Fruit fly (Drosophila melanogaster) whole organism, embryonic: ENCODE results near the gene CG42366.
A peak's percentile ranks its signal among the peaks of the same experiment; 100 is the strongest.

ENCODE experiments used
- Awh ChIP-seq: fragments of 200-800 bp; sonication (Bioruptor generic); IDR thresholded peaks from 2 replicates; pipeline ENCODE4, ENCODE4 v1.3.6; 2022; ENCODE audit warnings: missing biosample characterization, missing genetic modification characterization
- Blimp-1 ChIP-seq: fragments of 200-800 bp; sonication (Bioruptor generic); optimal IDR thresholded peaks from 3 replicates; lab custom pipeline; 2018; ENCODE audit warnings: missing biosample characterization, missing genetic modification characterization, mild to moderate bottlenecking, moderate library complexity, missing genetic modification reagents
- CG10209 ChIP-seq: fragments of 200-800 bp; sonication (Bioruptor generic); optimal IDR thresholded peaks from 3 replicates; lab custom pipeline; 2017; ENCODE audit warnings: missing biosample characterization, mild to moderate bottlenecking, missing genetic modification characterization, missing genetic modification reagents
- CG1024 ChIP-seq: fragments of 200-800 bp; sonication (Bioruptor generic); IDR thresholded peaks from 2 replicates; pipeline ENCODE4 v1.3.6; 2022; ENCODE audit warnings: missing biosample characterization, missing genetic modification characterization
- CG10321 ChIP-seq: fragments of 200-800 bp; sonication (Bioruptor generic); IDR thresholded peaks from 2 replicates; pipeline ENCODE4 v1.3.6; 2022; ENCODE audit warnings: missing biosample characterization, missing genetic modification characterization
- CG10565 ChIP-seq: fragments of 200-800 bp; sonication (Bioruptor generic); optimal IDR thresholded peaks from 3 replicates; lab custom pipeline; 2016; ENCODE audit warnings: missing biosample characterization, mild to moderate bottlenecking, missing genetic modification characterization
- CG12219 ChIP-seq: fragments of 200-800 bp; sonication (Bioruptor generic); optimal IDR thresholded peaks from 3 replicates; lab custom pipeline; 2018; ENCODE audit warnings: missing biosample characterization, mild to moderate bottlenecking, missing genetic modification characterization
- CG14050 ChIP-seq: fragments of 200-800 bp; sonication (Bioruptor generic); IDR thresholded peaks from 3 replicates; pipeline ENCODE4 v1.3.6; 2022; ENCODE audit warnings: missing biosample characterization, missing genetic modification characterization
- CG16815 ChIP-seq: fragments of 200-800 bp; sonication (Bioruptor generic); optimal IDR thresholded peaks from 3 replicates; lab custom pipeline; 2017; ENCODE audit warnings: missing biosample characterization, mild to moderate bottlenecking, missing genetic modification characterization
- CG16863 ChIP-seq: fragments of 200-800 bp; sonication (Bioruptor generic); optimal IDR thresholded peaks from 3 replicates; lab custom pipeline; 2016; ENCODE audit warnings: missing biosample characterization, missing genetic modification characterization
- CG1832 ChIP-seq: fragments of 200-800 bp; sonication (Bioruptor generic); optimal IDR thresholded peaks from 2 replicates; lab custom pipeline; 2017; ENCODE audit warnings: missing biosample characterization, mild to moderate bottlenecking, missing genetic modification characterization, inconsistent platforms
- CG2678 ChIP-seq: fragments of 200-800 bp; sonication (Bioruptor generic); optimal IDR thresholded peaks from 3 replicates; lab custom pipeline; 2019; ENCODE audit warnings: missing biosample characterization, mild to moderate bottlenecking, missing genetic modification characterization, moderate library complexity
- CG30020 ChIP-seq: fragments of 200-800 bp; optimal IDR thresholded peaks from 2 replicates; lab custom pipeline; 2019; ENCODE audit warnings: missing biosample characterization, mild to moderate bottlenecking, missing genetic modification characterization, moderate library complexity
- CG30403 ChIP-seq: fragments of 200-800 bp; sonication (Bioruptor generic); optimal IDR thresholded peaks from 3 replicates; lab custom pipeline; 2016; ENCODE audit warnings: missing biosample characterization, missing genetic modification characterization
- CG3281 ChIP-seq: fragments of 200-800 bp; sonication (Bioruptor generic); optimal IDR thresholded peaks from 3 replicates; lab custom pipeline; 2017; ENCODE audit warnings: missing biosample characterization, mild to moderate bottlenecking, missing genetic modification characterization
- CG33213 ChIP-seq: fragments of 200-800 bp; sonication (Bioruptor generic); optimal IDR thresholded peaks from 3 replicates; lab custom pipeline; 2016; ENCODE audit warnings: missing biosample characterization, missing genetic modification characterization
- CG34376 ChIP-seq: fragments of 200-800 bp; sonication (Bioruptor generic); optimal IDR thresholded peaks from 2 replicates; lab custom pipeline; 2018; ENCODE audit warnings: missing biosample characterization, mild to moderate bottlenecking, missing genetic modification characterization
- CG42726 ChIP-seq: fragments of 200-800 bp; sonication (Bioruptor generic); IDR thresholded peaks from 2 replicates; pipeline ENCODE4 v1.3.6; 2022; ENCODE audit warnings: missing biosample characterization, missing genetic modification characterization; ENCODE audit not compliant: partially characterized antibody
- CG4360 ChIP-seq: fragments of 200-800 bp; sonication (Bioruptor generic); IDR thresholded peaks from 2 replicates; pipeline ENCODE4 v1.3.6; 2022; ENCODE audit warnings: missing biosample characterization, missing genetic modification characterization
- CG6765 ChIP-seq: fragments of 200-800 bp; sonication (Bioruptor generic); optimal IDR thresholded peaks from 3 replicates; lab custom pipeline; 2017; ENCODE audit warnings: missing biosample characterization, mild to moderate bottlenecking, missing genetic modification characterization
- CG8359 ChIP-seq: fragments of 200-800 bp; sonication (Bioruptor generic); optimal IDR thresholded peaks from 2 replicates; lab custom pipeline; 2017; ENCODE audit warnings: missing biosample characterization, mild to moderate bottlenecking, missing genetic modification characterization, borderline replicate concordance
- D19B ChIP-seq: fragments of 200-800 bp; sonication (Bioruptor generic); optimal IDR thresholded peaks from 2 replicates; lab custom pipeline; 2017; ENCODE audit warnings: missing biosample characterization, mild to moderate bottlenecking, missing genetic modification characterization
- ERR ChIP-seq: fragments of 200-800 bp; sonication (Bioruptor generic); optimal IDR thresholded peaks from 2 replicates; lab custom pipeline; 2016; ENCODE audit warnings: missing biosample characterization, missing genetic modification characterization
- HLH4C ChIP-seq: fragments of 200-800 bp; sonication (Bioruptor generic); IDR thresholded peaks from 3 replicates; pipeline ENCODE4 v1.3.6; 2022; ENCODE audit warnings: missing biosample characterization, missing genetic modification characterization; ENCODE audit not compliant: partially characterized antibody
- Lhr ChIP-seq: fragments of 200-800 bp; sonication (Bioruptor generic); optimal IDR thresholded peaks from 3 replicates; lab custom pipeline; 2017; ENCODE audit warnings: mild to moderate bottlenecking, missing biosample characterization, missing genetic modification reagents, missing genetic modification characterization
- Nf-YA ChIP-seq: fragments of 200-800 bp; sonication (Bioruptor generic); IDR thresholded peaks from 2 replicates; pipeline ENCODE4 v1.3.6; 2022; ENCODE audit warnings: missing biosample characterization, missing genetic modification characterization
- Sox100B ChIP-seq: fragments of 200-800 bp; sonication (Bioruptor generic); optimal IDR thresholded peaks from 3 replicates; lab custom pipeline; 2018; ENCODE audit warnings: missing biosample characterization, mild to moderate bottlenecking, missing genetic modification characterization
- br ChIP-seq: fragments of >200 bp; optimal IDR thresholded peaks from 2 replicates; lab custom pipeline; 2017
- crc ChIP-seq: fragments of 200-800 bp; sonication (Bioruptor generic); optimal IDR thresholded peaks from 2 replicates; lab custom pipeline; 2016; ENCODE audit warnings: missing biosample characterization, missing genetic modification characterization
- dmrt11E ChIP-seq: fragments of 200-800 bp; sonication (Bioruptor generic); optimal IDR thresholded peaks from 3 replicates; lab custom pipeline; 2018; ENCODE audit warnings: missing biosample characterization, mild to moderate bottlenecking, missing genetic modification characterization, moderate library complexity
- exex ChIP-seq: fragments of 200-800 bp; sonication (Bioruptor generic); optimal IDR thresholded peaks from 4 replicates; lab custom pipeline; 2018; ENCODE audit warnings: missing biosample characterization, mild to moderate bottlenecking, missing genetic modification characterization, moderate library complexity
- fd3F ChIP-seq: fragments of 200-800 bp; sonication (Bioruptor generic); optimal IDR thresholded peaks from 2 replicates; lab custom pipeline; 2018; ENCODE audit warnings: missing biosample characterization, mild to moderate bottlenecking, missing genetic modification characterization, moderate library complexity
- fd64A ChIP-seq: fragments of 200-800 bp; sonication (Bioruptor generic); optimal IDR thresholded peaks from 3 replicates; lab custom pipeline; 2018; ENCODE audit warnings: missing biosample characterization, mild to moderate bottlenecking, missing genetic modification characterization
- fd96Cb ChIP-seq: fragments of 200-800 bp; sonication (Bioruptor generic); optimal IDR thresholded peaks from 2 replicates; lab custom pipeline; 2018; ENCODE audit warnings: missing biosample characterization, mild to moderate bottlenecking, missing genetic modification characterization, moderate library complexity
- gem ChIP-seq: fragments of 200-800 bp; sonication (Bioruptor generic); optimal IDR thresholded peaks from 2 replicates; lab custom pipeline; 2019; ENCODE audit warnings: missing biosample characterization, mild to moderate bottlenecking, missing genetic modification characterization, moderate library complexity
- gro ChIP-seq: fragments of 200-800 bp; sonication (Bioruptor generic); optimal IDR thresholded peaks from 2 replicates; lab custom pipeline; 2016; ENCODE audit warnings: missing biosample characterization, missing genetic modification characterization
- inv ChIP-seq: fragments of 200-800 bp; sonication (Bioruptor generic); IDR thresholded peaks from 2 replicates; pipeline ENCODE4 v1.3.6; 2022; ENCODE audit warnings: missing biosample characterization, missing genetic modification characterization; ENCODE audit not compliant: partially characterized antibody
- knrl ChIP-seq: fragments of 200-800 bp; sonication (Bioruptor generic); IDR thresholded peaks from 3 replicates; pipeline ENCODE4 v1.3.6; 2022; ENCODE audit warnings: missing biosample characterization, missing genetic modification characterization; ENCODE audit not compliant: partially characterized antibody
- lbe ChIP-seq: fragments of 200-800 bp; sonication (Bioruptor generic); optimal IDR thresholded peaks from 2 replicates; lab custom pipeline; 2016; ENCODE audit warnings: missing biosample characterization, mild to moderate bottlenecking, missing genetic modification characterization
- run ChIP-seq: fragments of 200-800 bp; sonication (Bioruptor generic); optimal IDR thresholded peaks from 3 replicates; lab custom pipeline; 2018; ENCODE audit warnings: missing biosample characterization, mild to moderate bottlenecking, missing genetic modification characterization
- sc ChIP-seq, 3 experiments: fragments of >200 bp in 2 of 3; fragments of 200-800 bp in 1 of 3; sonication (Bioruptor generic) in 1 of 3; optimal IDR thresholded peaks; 2 replicates in 2 of 3; 3 replicates in 1 of 3; lab custom pipeline; 2017; ENCODE audit warnings: mild to moderate bottlenecking in 1 of 3, missing biosample characterization in 1 of 3, missing genetic modification characterization in 1 of 3, missing genetic modification reagents in 1 of 3
- slbo ChIP-seq: fragments of 200-800 bp; sonication (Bioruptor generic); IDR thresholded peaks from 2 replicates; pipeline ENCODE4 v1.3.6; 2022; ENCODE audit warnings: missing biosample characterization, missing genetic modification characterization
- stwl ChIP-seq: fragments of 200-800 bp; sonication (Bioruptor generic); optimal IDR thresholded peaks from 3 replicates; lab custom pipeline; 2018; ENCODE audit warnings: missing biosample characterization, mild to moderate bottlenecking, missing genetic modification characterization, moderate library complexity
- sug ChIP-seq: fragments of 200-800 bp; optimal IDR thresholded peaks from 2 replicates; lab custom pipeline; 2019; ENCODE audit warnings: missing biosample characterization, mild to moderate bottlenecking, missing genetic modification characterization, moderate library complexity
- wdn ChIP-seq: fragments of 200-800 bp; sonication (Bioruptor generic); IDR thresholded peaks from 2 replicates; pipeline ENCODE4 v1.3.6; 2022; ENCODE audit warnings: missing biosample characterization, missing genetic modification characterization
- zfh1 ChIP-seq: fragments of 200-800 bp; sonication (Bioruptor generic); IDR thresholded peaks from 3 replicates; pipeline ENCODE4 v1.3.6; 2022; ENCODE audit warnings: missing biosample characterization, missing genetic modification characterization
- zfh2 ChIP-seq: fragments of 200-800 bp; sonication (Bioruptor generic); optimal IDR thresholded peaks from 2 replicates; lab custom pipeline; 2016; ENCODE audit warnings: missing biosample characterization, missing genetic modification characterization

CG42366 gene

dm6 chr2L:9956993-9957652 is 32.2 kb downstream of the CG42366 start, which contains the start of the genes CG4658 and CG5846 (continued):
- TF ChIP-seq CG8359 (GFP tag; lab: Kevin White, UChicago) (peak; percentile 67), zfh1 (GFP tag; lab: Robert Waterston, UW) (peak; percentile 96), Lhr (GFP tag; lab: Kevin White, UChicago) (peak; percentile 80), CG6765 (GFP tag; lab: Kevin White, UChicago) (peak; percentile 63), CG1024 (GFP tag; lab: Robert Waterston, UW) (peak; percentile 88), CG33213 (GFP tag; lab: Kevin White, UChicago) (peak; percentile 42), CG2678 (peak; percentile 96), CG1832 (GFP tag; lab: Kevin White, UChicago) (no peak), zfh2 (GFP tag; lab: Kevin White, UChicago) (peak; percentile 54), CG16863 (GFP tag; lab: Kevin White, UChicago) (peak; percentile 87), CG10321 (peak; percentile 62; the same call in 1 of the 2 replicates), inv (GFP tag; lab: Robert Waterston, UW) (no peak), D19B (GFP tag; lab: Kevin White, UChicago) (peak; percentile 100), Nf-YA (GFP tag; lab: Robert Waterston, UW) (peak; percentile 88), fd3F (GFP tag; lab: Kevin White, UChicago) (peak; percentile 92), CG10565 (GFP tag; lab: Kevin White, UChicago) (peak; percentile 52), CG16815 (peak; percentile 90), knrl (GFP tag; lab: Robert Waterston, UW) (no peak; the same call in 2 of the 3 replicates), CG30403 (GFP tag; lab: Kevin White, UChicago) (peak; percentile 97), stwl (peak; percentile 64), gro (GFP tag; lab: Kevin White, UChicago) (peak; percentile 52), CG10209 (GFP tag; lab: Kevin White, UChicago) (peak; percentile 94), crc (peak; percentile 26), slbo (GFP tag; lab: Robert Waterston, UW) (peak; percentile 95), CG30020 (peak; percentile 78)

dm6 chr2L:9960758-9961157 is 35.8 kb downstream of the CG42366 start:
- TF ChIP-seq CG34376 (GFP tag; lab: Kevin White, UChicago) (peak; percentile 19), CG30020 (no peak), sug (peak; percentile 6)

dm6 chr2L:9963603-9964042 is 38.7 kb downstream of the CG42366 start, which contains the start of gene CG5850:
Gene CG5850 (minus strand): TSS chr2L:9963949.
- TF ChIP-seq dmrt11E (tag; lab: Kevin White, UChicago) (peak; percentile 7), CG3281 (no peak), CG12219 (GFP tag; lab: Kevin White, UChicago) (no peak), CG14050 (no peak), Awh (GFP tag; lab: Robert Waterston, UW) (no peak), fd96Cb (tag; lab: Kevin White, UChicago) (no peak), wdn (GFP tag; lab: Robert Waterston, UW) (no peak), lbe (GFP tag; lab: Kevin White, UChicago) (peak; percentile 25), run (tag; lab: Kevin White, UChicago) (no peak), exex (no peak), Sox100B (peak; percentile 54), CG4360 (GFP tag; lab: Robert Waterston, UW) (no peak), br (lab: Kevin White, UChicago) (no peak), sc (optimal IDR thresholded peaks at IDR 0.05; lab: Kevin White, UChicago) (no peak), sc (GFP tag; optimal IDR thresholded peaks at IDR 0.05; lab: Kevin White, UChicago) (no peak), fd64A (no peak), CG42726 (GFP tag; lab: Robert Waterston, UW) (no peak), HLH4C (GFP tag; lab: Robert Waterston, UW) (no peak), Blimp-1 (GFP tag; lab: Kevin White, UChicago) (peak; percentile 21), gem (tag; lab: Kevin White, UChicago) (peak; percentile 53), ERR (GFP tag; lab: Kevin White, UChicago) (no peak)
